Worm (Caenorhabditis elegans): ENCODE data around the gene skpo-2.

Gene skpo-2

DNA sequence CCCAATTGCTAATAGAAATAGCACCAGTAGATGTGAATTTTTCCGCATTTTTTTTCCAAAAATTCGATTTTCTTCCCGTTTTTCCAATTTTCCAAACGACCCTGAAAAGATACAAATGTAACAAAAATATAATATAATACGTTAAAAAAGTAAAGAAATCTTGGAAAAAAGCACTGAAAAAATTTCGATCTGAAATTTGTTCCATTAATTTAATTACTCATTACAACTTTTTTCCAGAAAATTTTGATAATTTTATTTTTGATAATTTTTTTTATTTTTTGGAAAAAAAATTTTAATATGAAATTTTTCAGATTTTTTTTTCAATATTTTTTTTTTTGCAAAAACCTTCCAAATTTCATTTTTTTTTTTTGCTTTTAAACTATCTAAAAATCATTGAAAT is at the start of gene skpo-2:
Gene skpo-2, minus strand, starts transcription at position 101 of the 400 bp plus-strand sequence.
- TF ChIP-seq F13C5.2 (tag; optimal IDR thresholded peaks at IDR 0.05) (no peak), tra-4 (tag; optimal IDR thresholded peaks at IDR 0.05) (no peak), hmbx-1 (tag; optimal IDR thresholded peaks at IDR 0.05) (no peak), ets-7 (tag; optimal IDR thresholded peaks at IDR 0.05) (no peak), B0310.2 (tag; optimal IDR thresholded peaks at IDR 0.05) (no peak), ceh-13 (GFP tag; optimal IDR thresholded peaks at IDR 0.05) (no peak), hnd-1 (tag; optimal IDR thresholded peaks at IDR 0.05) (no peak), ama-1 (optimal IDR thresholded peaks at IDR 0.05) (no peak), aly-1 (tag; optimal IDR thresholded peaks at IDR 0.05) (no peak), tbx-11 (GFP tag; IDR thresholded peaks at IDR 0.05) (no peak), sea-1 (GFP tag; conservative IDR thresholded peaks at IDR 0.05) (no peak), flt-1 (GFP tag; IDR thresholded peaks at IDR 0.05) (no peak)

DNA sequence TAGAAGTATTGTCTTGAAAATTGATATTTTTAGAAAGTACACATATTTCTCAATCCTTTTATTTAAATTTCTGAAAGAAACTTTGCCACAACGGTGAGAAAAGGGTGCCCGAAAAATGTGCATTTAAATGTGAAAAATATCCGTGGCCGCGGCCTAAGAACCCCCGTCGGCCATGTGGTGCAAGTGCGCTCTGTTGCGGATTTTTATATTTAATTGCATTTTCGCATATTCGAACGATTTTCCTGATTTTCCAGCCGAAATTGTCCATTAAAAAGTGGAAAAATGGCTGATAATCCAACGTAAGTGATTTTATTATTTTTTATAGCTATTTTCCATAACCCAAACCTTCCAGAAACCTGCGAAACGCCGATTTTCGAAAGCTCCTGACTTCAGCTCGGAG is 45.9 kb upstream of the skpo-2 start, which contains the start of gene smu-2:
Gene smu-2, plus strand, starts transcription at position 178 of the 400 bp plus-strand sequence.
- TF ChIP-seq ets-7 (tag; optimal IDR thresholded peaks at IDR 0.05) (no peak), hnd-1 (tag; optimal IDR thresholded peaks at IDR 0.05) (no peak), B0310.2 (tag; optimal IDR thresholded peaks at IDR 0.05) (no peak), tbx-11 (GFP tag; IDR thresholded peaks at IDR 0.05) (no peak), tbx-37 (GFP tag; conservative IDR thresholded peaks at IDR 0.05) (peak; percentile 68), scrt-1 (GFP tag; IDR thresholded peaks at IDR 0.05) (no peak), ama-1 (optimal IDR thresholded peaks at IDR 0.05) (no peak), tra-4 (tag; optimal IDR thresholded peaks at IDR 0.05) (no peak), sea-1 (GFP tag; conservative IDR thresholded peaks at IDR 0.05) (0 out of 2 replicates have a peak, but pooled peaks have one; percentile 6), pes-1 (GFP tag; IDR thresholded peaks at IDR 0.05) (peak; percentile 61; the same call in 1 of the 2 replicates), flt-1 (GFP tag; IDR thresholded peaks at IDR 0.05) (0 out of 2 replicates have a peak, but pooled peaks have one; percentile 17), aly-1 (tag; optimal IDR thresholded peaks at IDR 0.05) (no peak), F13C5.2 (tag; optimal IDR thresholded peaks at IDR 0.05) (no peak), hmbx-1 (tag; optimal IDR thresholded peaks at IDR 0.05) (no peak), ceh-36 (tag; optimal IDR thresholded peaks at IDR 0.05) (no peak)

DNA sequence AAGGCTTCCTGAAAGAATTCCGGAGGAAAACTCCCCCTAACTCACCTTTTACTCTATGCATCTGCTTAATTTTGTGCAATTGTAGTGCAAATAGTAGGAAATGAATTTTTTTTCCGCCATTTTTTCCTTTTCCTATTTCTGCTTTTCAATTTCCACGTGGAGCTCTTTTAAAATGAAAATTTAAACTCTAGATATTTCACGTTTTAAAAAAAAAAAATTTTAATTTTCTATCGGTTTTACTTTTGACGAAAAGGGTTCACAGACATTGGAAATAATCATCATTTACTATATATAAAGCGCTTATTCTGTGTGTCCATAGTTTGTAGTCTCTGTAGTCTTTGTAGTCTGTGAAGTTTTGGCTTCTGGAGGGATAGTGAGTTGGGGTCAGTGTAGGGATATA is 45.3 kb upstream of the skpo-2 start, which contains the start of gene Y49F6B.8:
Gene Y49F6B.8, minus strand, starts transcription at position 101 of the 400 bp plus-strand sequence.
- TF ChIP-seq tbx-37 (GFP tag; conservative IDR thresholded peaks at IDR 0.05): no peak
- TF ChIP-seq hnd-1 (tag; optimal IDR thresholded peaks at IDR 0.05): no peak
- no peak for TF ChIP-seq scrt-1 (GFP tag; IDR thresholded peaks at IDR 0.05)
- TF ChIP-seq tra-4 (tag; optimal IDR thresholded peaks at IDR 0.05): no peak
- TF ChIP-seq aly-1 (tag; optimal IDR thresholded peaks at IDR 0.05): no peak
- no peak for TF ChIP-seq B0310.2 (tag; optimal IDR thresholded peaks at IDR 0.05)
- no peak for TF ChIP-seq ets-7 (tag; optimal IDR thresholded peaks at IDR 0.05)

DNA sequence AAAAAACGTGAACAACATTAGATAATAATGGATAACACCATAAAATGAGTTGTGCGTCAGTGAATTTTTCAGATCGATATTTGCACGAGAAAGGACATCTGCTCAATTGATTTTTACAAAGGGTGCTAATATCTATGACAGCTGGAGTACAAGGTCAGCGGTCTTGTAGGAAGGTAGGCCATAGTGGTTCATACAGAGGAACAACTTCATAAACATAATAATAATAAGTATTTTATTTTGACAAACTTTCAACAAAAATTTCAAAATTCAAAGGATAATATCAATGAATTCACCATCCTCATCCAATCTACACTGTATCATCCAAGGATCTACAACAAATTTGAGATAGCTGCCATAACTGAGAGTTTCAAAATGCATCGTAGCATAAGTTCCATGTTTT is 40.9 kb upstream of the skpo-2 start, which contains the start of gene fbxb-104:
Gene fbxb-104, minus strand, starts transcription at position 101 of the 400 bp plus-strand sequence.
- no peak for TF ChIP-seq scrt-1 (GFP tag; IDR thresholded peaks at IDR 0.05)
- no peak for TF ChIP-seq hmg-4 (GFP tag; optimal IDR thresholded peaks at IDR 0.05)
- TF ChIP-seq pes-1 (GFP tag; IDR thresholded peaks at IDR 0.05): no peak
- TF ChIP-seq ceh-36 (tag; optimal IDR thresholded peaks at IDR 0.05): no peak
- no peak for TF ChIP-seq tbx-11 (GFP tag; IDR thresholded peaks at IDR 0.05)
- no peak for TF ChIP-seq aly-1 (tag; optimal IDR thresholded peaks at IDR 0.05)
- TF ChIP-seq tra-4 (tag; optimal IDR thresholded peaks at IDR 0.05): no peak
- TF ChIP-seq F13C5.2 (tag; optimal IDR thresholded peaks at IDR 0.05): no peak
- no peak for TF ChIP-seq tbx-37 (GFP tag; conservative IDR thresholded peaks at IDR 0.05)
- no peak for TF ChIP-seq flt-1 (GFP tag; IDR thresholded peaks at IDR 0.05)
- TF ChIP-seq ama-1 (optimal IDR thresholded peaks at IDR 0.05): no peak
- no peak for TF ChIP-seq hmbx-1 (tag; optimal IDR thresholded peaks at IDR 0.05)
- no peak for TF ChIP-seq B0310.2 (tag; optimal IDR thresholded peaks at IDR 0.05)
- TF ChIP-seq ets-7 (tag; optimal IDR thresholded peaks at IDR 0.05): no peak
- no peak for TF ChIP-seq hnd-1 (tag; optimal IDR thresholded peaks at IDR 0.05)
- no peak for TF ChIP-seq ceh-13 (GFP tag; optimal IDR thresholded peaks at IDR 0.05)
- TF ChIP-seq sea-1 (GFP tag; conservative IDR thresholded peaks at IDR 0.05): no peak

DNA sequence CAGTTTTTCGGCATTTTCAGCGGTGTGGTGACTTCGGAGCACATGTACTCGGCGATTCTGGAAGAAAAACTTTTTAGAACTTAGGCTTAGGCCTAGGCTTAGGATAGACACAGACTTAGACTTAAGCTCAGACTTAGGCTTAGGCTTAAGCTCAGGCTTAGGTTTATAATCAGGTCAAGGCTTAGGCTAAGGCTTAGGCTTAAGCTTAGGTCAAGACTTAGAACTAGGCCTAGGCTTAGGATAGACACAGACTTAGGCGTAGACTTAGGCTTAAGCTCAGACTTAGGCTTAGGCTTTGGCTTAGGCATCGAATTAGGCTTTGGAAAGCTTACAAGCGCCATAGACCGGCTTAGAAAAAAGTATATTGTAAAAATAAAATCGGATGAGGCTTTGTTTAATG is 40.2 kb upstream of the skpo-2 start:
- TF ChIP-seq ceh-36 (tag; optimal IDR thresholded peaks at IDR 0.05) (peak; percentile 71), tbx-11 (GFP tag; IDR thresholded peaks at IDR 0.05) (no peak)

DNA sequence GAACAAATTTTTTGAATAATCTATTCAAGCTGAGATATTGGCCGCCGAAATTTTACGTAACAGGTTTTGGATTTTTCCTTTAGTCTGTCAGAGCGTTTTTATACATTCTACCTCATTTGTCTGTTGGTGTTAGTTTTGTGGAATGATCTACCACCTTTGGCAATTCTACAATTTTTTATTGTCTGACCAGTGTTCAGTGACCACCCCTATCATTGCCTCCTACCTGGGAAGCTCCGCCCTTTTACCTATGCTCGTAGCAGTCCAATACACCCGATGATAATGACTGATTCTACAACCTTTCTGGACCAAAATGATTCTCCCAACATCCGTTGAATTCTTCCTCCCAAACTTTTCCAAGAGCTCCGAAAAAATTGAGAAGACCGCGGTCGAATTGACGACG is 37.4 kb upstream of the skpo-2 start, which contains the start of gene sdz-32:
Gene sdz-32, plus strand, starts transcription at position 301 of the 400 bp plus-strand sequence.
- TF ChIP-seq pes-1 (GFP tag; IDR thresholded peaks at IDR 0.05) (no peak), flt-1 (GFP tag; IDR thresholded peaks at IDR 0.05) (no peak), B0310.2 (tag; optimal IDR thresholded peaks at IDR 0.05) (no peak), hmbx-1 (tag; optimal IDR thresholded peaks at IDR 0.05) (no peak), tbx-11 (GFP tag; IDR thresholded peaks at IDR 0.05) (no peak), tbx-37 (GFP tag; conservative IDR thresholded peaks at IDR 0.05) (no peak), ceh-13 (GFP tag; optimal IDR thresholded peaks at IDR 0.05) (no peak), scrt-1 (GFP tag; IDR thresholded peaks at IDR 0.05) (no peak), tra-4 (tag; optimal IDR thresholded peaks at IDR 0.05) (no peak), hmg-4 (GFP tag; optimal IDR thresholded peaks at IDR 0.05) (no peak)

DNA sequence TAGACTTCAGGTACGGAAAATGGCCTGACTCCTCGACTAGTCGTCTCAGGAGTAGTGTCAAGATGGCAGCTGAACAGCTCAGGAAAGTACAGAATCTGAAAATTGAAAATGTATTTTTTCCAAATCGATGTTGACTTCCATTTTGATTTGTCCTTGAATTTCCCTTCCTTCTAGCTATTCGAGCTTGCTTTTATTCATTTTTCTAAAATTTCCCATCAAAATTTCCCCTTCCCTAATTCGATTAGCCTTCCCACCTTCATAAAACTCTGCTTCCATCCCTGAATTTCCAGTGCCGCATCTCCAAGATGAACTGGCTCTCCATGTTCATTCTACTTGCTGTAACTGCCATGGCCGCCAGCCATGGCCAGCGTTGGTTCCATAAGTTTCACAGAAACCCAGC is 36.5 kb upstream of the skpo-2 start, which contains the start of gene Y49F6B.6:
Gene Y49F6B.6, plus strand, starts transcription at position 301 of the 400 bp plus-strand sequence.
- no peak for TF ChIP-seq pes-1 (GFP tag; IDR thresholded peaks at IDR 0.05)
- no peak for TF ChIP-seq flt-1 (GFP tag; IDR thresholded peaks at IDR 0.05)
- no peak for TF ChIP-seq ceh-13 (GFP tag; optimal IDR thresholded peaks at IDR 0.05)
- TF ChIP-seq hmg-4 (GFP tag; optimal IDR thresholded peaks at IDR 0.05): no peak
- TF ChIP-seq tra-4 (tag; optimal IDR thresholded peaks at IDR 0.05): no peak
- TF ChIP-seq sea-1 (GFP tag; conservative IDR thresholded peaks at IDR 0.05): no peak
- TF ChIP-seq aly-1 (tag; optimal IDR thresholded peaks at IDR 0.05): no peak
- no peak for TF ChIP-seq ama-1 (optimal IDR thresholded peaks at IDR 0.05)
- TF ChIP-seq ceh-36 (tag; optimal IDR thresholded peaks at IDR 0.05): no peak
- TF ChIP-seq tbx-37 (GFP tag; conservative IDR thresholded peaks at IDR 0.05): no peak
- no peak for TF ChIP-seq F13C5.2 (tag; optimal IDR thresholded peaks at IDR 0.05)
- no peak for TF ChIP-seq ets-7 (tag; optimal IDR thresholded peaks at IDR 0.05)
- TF ChIP-seq B0310.2 (tag; optimal IDR thresholded peaks at IDR 0.05): no peak
